Fruit fly (Drosophila melanogaster) Kc167 (cell line): ENCODE data around the gene CG32228.

Source experiments
- Myc ChIP-seq: fragments of >200 bp; optimal IDR thresholded peaks from 2 replicates; lab custom pipeline; 2017; ENCODE audit warnings: missing external identifiers
- Sin3A ChIP-seq: fragments of >200 bp; optimal IDR thresholded peaks from 2 replicates; lab custom pipeline; 2018; ENCODE audit warnings: missing external identifiers
- h ChIP-seq: fragments of >200 bp; optimal IDR thresholded peaks from 3 replicates; lab custom pipeline; 2018; ENCODE audit warnings: missing external identifiers
- insv ChIP-seq: fragments of >200 bp; optimal IDR thresholded peaks from 3 replicates; lab custom pipeline; 2018; ENCODE audit warnings: missing external identifiers
- psq ChIP-seq: fragments of >200 bp; optimal IDR thresholded peaks from 2 replicates; lab custom pipeline; 2017; ENCODE audit warnings: missing external identifiers
- ttk ChIP-seq: sonication (Bioruptor generic); optimal IDR thresholded peaks from 2 replicates; lab custom pipeline; 2017; ENCODE audit warnings: missing external identifiers

Gene CG32228

dm6 chr3L:20241987-20242982, 23.3 kb upstream of the CG32228 start:
- TF ChIP-seq insv (lab: Kevin White, UChicago) (no peak), Sin3A (lab: Kevin White, UChicago) (no peak), ttk (lab: Kevin White, UChicago) (no peak), h (lab: Kevin White, UChicago) (no peak), Myc (no peak), psq (lab: Kevin White, UChicago) (no peak)

DNA sequence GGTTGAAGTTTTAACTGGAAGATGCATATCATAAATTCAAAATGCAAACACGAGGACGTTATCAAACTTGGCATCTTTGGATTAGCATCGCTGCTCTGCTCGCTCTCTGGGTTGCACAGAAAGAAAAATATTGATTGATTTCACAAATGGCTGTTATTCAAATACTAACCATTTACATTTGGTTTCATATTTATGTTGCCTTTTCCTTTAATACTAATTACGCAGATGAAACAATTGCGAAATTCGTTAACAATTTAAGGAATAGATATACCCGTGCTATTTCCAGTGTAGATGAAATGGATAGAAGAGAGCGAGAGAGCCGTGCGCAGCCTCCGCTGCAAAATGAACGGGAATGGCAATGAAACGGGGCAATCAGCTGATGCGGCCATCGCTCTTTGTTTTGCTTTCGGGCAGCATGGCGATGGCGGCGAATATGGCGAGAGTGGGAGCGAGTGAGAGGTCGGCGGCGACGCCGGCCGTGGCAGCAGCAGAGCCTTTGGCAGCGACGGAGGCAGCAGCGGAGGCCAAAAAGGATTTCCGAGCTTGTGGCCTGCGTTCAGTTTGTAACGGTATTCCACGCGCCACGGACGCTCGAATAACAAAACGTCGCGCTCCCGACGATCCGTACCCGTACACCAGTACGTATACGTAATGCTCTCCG, 18.0 kb upstream of the CG32228 start, which contains the start of gene rdgC:
Gene rdgC, plus strand, starts transcription at position 568 of the 661 bp plus-strand sequence.
- TF ChIP-seq h (lab: Kevin White, UChicago) (no peak), Myc (no peak), psq (lab: Kevin White, UChicago) (no peak), Sin3A (lab: Kevin White, UChicago) (no peak), insv (lab: Kevin White, UChicago) (no peak), ttk (lab: Kevin White, UChicago) (no peak)

- TF ChIP-seq h (lab: Kevin White, UChicago): no peak
- TF ChIP-seq ttk (lab: Kevin White, UChicago): no peak
- no peak for TF ChIP-seq insv (lab: Kevin White, UChicago)
- TF ChIP-seq psq (lab: Kevin White, UChicago): no peak
- TF ChIP-seq Myc: no peak
- no peak for TF ChIP-seq Sin3A (lab: Kevin White, UChicago)
Measured at dm6 chr3L:20275235-20275634, 9.6 kb downstream of the CG32228 start, which contains the start of gene CG17122. CG17122 (minus strand) TSS chr3L:20275335.

DNA sequence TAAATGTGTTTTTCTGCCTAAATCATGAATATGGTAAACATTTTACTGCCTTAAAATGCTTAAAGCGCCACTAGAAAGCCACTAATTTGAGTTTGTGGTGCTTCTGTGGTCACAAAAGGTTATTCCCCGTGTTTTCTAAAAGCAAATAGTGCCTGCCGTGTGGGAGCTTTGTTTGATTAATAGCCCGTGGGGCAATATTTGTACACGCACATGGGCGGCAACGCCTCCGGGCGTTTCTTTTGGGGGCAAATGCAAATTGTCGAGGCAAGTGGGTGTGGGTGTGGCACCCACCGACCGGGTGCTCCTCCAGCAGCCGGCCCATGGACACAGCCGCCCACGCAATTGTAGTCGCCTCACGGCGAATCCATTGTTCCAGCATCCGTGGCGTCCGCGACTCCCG, 10.3 kb downstream of the CG32228 start:
- TF ChIP-seq psq (lab: Kevin White, UChicago) (no peak), insv (lab: Kevin White, UChicago) (no peak), Myc (no peak), ttk (lab: Kevin White, UChicago) (no peak), h (lab: Kevin White, UChicago) (no peak), Sin3A (lab: Kevin White, UChicago) (no peak)

DNA sequence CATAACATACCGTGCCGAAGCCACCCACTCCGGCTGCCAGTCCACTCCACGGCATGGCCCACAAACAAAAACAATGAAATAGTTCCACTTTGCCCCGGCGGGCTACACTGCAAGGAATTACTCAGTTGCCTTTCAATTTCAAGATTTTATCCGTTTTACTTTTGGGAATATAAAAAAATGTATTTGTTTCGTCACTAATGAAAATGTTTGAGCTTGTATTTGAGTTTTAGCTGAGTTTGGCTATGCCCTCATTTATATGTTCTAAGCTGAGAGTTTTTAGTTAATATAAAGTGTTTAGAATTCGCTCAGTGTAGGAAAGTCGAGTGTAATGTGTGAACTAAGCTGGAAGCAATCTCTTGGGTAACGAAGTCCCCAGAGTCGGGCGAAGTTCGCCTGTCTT, 11.0 kb downstream of the CG32228 start:
- TF ChIP-seq psq (lab: Kevin White, UChicago): no peak
- no peak for TF ChIP-seq Myc
- TF ChIP-seq insv (lab: Kevin White, UChicago): no peak
- TF ChIP-seq Sin3A (lab: Kevin White, UChicago): no peak
- no peak for TF ChIP-seq ttk (lab: Kevin White, UChicago)
- no peak for TF ChIP-seq h (lab: Kevin White, UChicago)

dm6 chr3L:20281254-20281653, 15.6 kb downstream of the CG32228 start:
- TF ChIP-seq Myc (no peak), Sin3A (lab: Kevin White, UChicago) (no peak), h (lab: Kevin White, UChicago) (no peak), psq (lab: Kevin White, UChicago) (no peak), insv (lab: Kevin White, UChicago) (no peak), ttk (lab: Kevin White, UChicago) (no peak)

DNA sequence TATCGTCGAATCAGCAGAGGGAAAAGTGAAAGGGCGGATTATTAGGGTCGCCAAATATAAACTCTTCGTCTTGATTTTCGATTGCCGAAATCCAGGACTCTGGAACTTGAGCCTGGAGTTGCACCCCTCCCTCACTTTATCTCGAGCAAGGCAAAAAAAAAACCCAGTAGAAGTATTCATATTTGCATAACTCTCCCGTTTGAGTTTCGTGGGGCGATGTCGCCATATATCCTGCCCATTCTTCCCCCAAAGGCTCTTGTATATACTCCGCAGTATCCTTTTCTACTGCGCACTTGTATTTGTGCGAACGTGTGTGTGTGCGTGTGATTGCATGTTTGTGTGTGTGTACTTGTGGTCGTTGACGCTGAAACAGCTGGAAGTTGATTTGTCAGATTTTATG, 21.4 kb downstream of the CG32228 start:
- no peak for TF ChIP-seq Myc
- TF ChIP-seq h (lab: Kevin White, UChicago): no peak
- no peak for TF ChIP-seq insv (lab: Kevin White, UChicago)
- no peak for TF ChIP-seq ttk (lab: Kevin White, UChicago)
- TF ChIP-seq psq (lab: Kevin White, UChicago): no peak
- no peak for TF ChIP-seq Sin3A (lab: Kevin White, UChicago)

DNA sequence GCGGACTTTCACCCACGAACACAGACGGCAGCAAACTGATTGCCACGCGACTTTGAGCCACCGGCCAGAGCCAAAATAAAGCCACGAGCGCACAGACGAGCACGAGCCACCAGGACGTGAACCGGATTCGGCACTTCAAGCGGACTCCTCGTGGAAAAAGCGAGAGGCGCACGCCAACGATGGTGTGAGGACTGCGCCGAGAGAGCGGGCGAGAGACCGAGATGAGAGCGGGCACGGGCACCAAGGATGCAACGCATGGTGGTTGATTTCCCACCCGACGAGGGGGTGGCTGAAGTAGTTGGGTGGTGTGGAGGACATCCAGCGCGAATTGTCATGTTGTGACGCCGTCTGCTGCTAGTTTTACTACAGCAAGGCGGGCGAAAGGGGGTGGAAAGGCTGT, 29.5 kb downstream of the CG32228 start, which contains the start of gene gogo:
Gene gogo, minus strand, starts transcription at position 39 of the 400 bp plus-strand sequence.
- TF ChIP-seq insv (lab: Kevin White, UChicago) (no peak), psq (lab: Kevin White, UChicago) (no peak), Sin3A (lab: Kevin White, UChicago) (no peak), ttk (lab: Kevin White, UChicago) (no peak), Myc (no peak), h (lab: Kevin White, UChicago) (no peak)

DNA sequence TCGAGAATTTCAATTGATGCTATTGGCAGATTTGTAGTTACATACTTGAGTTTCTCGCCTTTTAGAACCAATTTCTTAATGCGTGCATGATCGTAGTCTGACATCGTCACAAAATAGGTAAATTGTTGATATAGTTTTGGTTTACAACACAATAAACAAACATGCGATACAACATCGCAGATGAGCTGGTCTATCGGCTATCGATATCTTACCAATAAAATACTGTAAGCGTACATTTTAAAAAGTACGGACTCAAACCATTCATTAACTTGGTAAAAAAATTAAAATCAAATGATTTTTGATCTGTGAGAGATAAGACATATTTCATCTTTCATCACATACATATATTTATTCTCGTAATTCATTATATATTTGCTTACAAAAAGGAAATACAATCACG, 31.2 kb downstream of the CG32228 start, which contains the start of gene FRG1:
Gene FRG1, minus strand, starts transcription at position 175 of the 400 bp plus-strand sequence.
- TF ChIP-seq Myc: no peak
- TF ChIP-seq Sin3A (lab: Kevin White, UChicago): no peak

dm6 chr3L:20299110-20299509, 33.5 kb downstream of the CG32228 start, which contains the start of gene SCCRO4:
SCCRO4 (plus strand) TSS chr3L:20299410.
- TF ChIP-seq h (lab: Kevin White, UChicago): no peak
- no peak for TF ChIP-seq Sin3A (lab: Kevin White, UChicago)
- no peak for TF ChIP-seq psq (lab: Kevin White, UChicago)
- TF ChIP-seq insv (lab: Kevin White, UChicago): no peak
- TF ChIP-seq Myc: no peak
- TF ChIP-seq ttk (lab: Kevin White, UChicago): no peak

DNA sequence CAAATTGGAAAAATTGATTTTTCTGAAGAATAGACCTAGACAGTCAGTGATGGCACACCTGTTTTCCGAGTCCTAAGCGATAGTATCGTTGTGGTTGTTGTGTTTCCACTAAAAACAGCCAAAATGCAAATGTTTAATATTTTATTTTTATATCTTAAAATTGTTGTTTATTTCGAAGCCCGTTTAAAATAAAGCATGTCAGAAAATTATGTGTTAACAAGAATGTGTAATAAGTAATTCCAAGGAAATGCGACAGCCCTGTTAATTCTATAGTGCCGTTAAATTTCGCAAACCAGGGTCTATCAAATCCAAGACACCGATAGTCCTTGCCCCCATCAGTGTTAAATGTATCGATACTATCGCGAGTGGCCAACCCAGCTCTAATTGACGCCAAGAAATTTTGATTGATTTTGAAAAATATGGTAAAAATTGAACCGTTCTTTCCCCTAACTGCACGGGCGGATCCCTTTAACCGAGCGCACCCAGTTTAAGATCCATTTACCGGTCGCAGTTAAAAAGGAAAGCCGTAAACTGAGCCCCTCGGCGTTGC, 36.5 kb downstream of the CG32228 start, which contains the start of gene Pex23:
Gene Pex23, minus strand, starts transcription at position 61 of the 550 bp plus-strand sequence.
- TF ChIP-seq ttk (lab: Kevin White, UChicago) (no peak), h (lab: Kevin White, UChicago) (no peak), Myc (no peak), Sin3A (lab: Kevin White, UChicago) (no peak), insv (lab: Kevin White, UChicago) (no peak), psq (lab: Kevin White, UChicago) (no peak)
